Worm (Caenorhabditis elegans) whole organism, L1 larva: ENCODE data around the gene F45D3.4.

Experiments
- C04F5.9 ChIP-seq: sonication (generic microtip); optimal IDR thresholded peaks from 2 replicates; lab custom pipeline; 2016; ENCODE audit warnings: missing genetic modification characterization, missing compliant biosample characterization
- C16A3.4 ChIP-seq: fragments of 150-350 bp; optimal IDR thresholded peaks from 2 replicates; lab custom pipeline; 2014; ENCODE audit warnings: missing biosample characterization, missing genetic modification characterization
- C34B4.2 ChIP-seq: sonication (generic microtip); optimal IDR thresholded peaks from 2 replicates; lab custom pipeline; 2017; ENCODE audit warnings: mild to moderate bottlenecking, missing genetic modification characterization, missing compliant biosample characterization
- F16B12.6 ChIP-seq: fragments of 150-350 bp; optimal IDR thresholded peaks from 2 replicates; lab custom pipeline; 2014; ENCODE audit warnings: missing biosample characterization, missing genetic modification characterization
- Y116A8C.19 ChIP-seq: sonication (generic microtip); optimal IDR thresholded peaks from 2 replicates; lab custom pipeline; 2016; ENCODE audit warnings: missing compliant biosample characterization, missing genetic modification characterization, borderline replicate concordance
- aly-2 ChIP-seq: fragments of 150-350 bp; optimal IDR thresholded peaks from 2 replicates; lab custom pipeline; 2014; ENCODE audit warnings: missing biosample characterization, missing genetic modification characterization
- ama-1 ChIP-seq: fragments of 150-350 bp; optimal IDR thresholded peaks from 2 replicates; lab custom pipeline; 2014
- blmp-1 ChIP-seq: fragments of 150-350 bp; optimal IDR thresholded peaks from 2 replicates; lab custom pipeline; 2014; ENCODE audit warnings: missing biosample characterization, missing genetic modification characterization
- ceh-88 ChIP-seq: fragments of 200-800 bp; sonication (Bioruptor generic); IDR thresholded peaks from 2 replicates; pipeline ENCODE4 v1.3.6; 2022; ENCODE audit warnings: missing genetic modification characterization, missing compliant biosample characterization
- ceh-90 ChIP-seq: sonication (generic microtip); optimal IDR thresholded peaks from 2 replicates; lab custom pipeline; 2016; ENCODE audit warnings: missing genetic modification characterization, missing compliant biosample characterization
- ces-1 ChIP-seq: fragments of 150-350 bp; optimal IDR thresholded peaks from 2 replicates; lab custom pipeline; 2014; ENCODE audit warnings: missing biosample characterization, missing genetic modification reagents, missing genetic modification characterization
- dpl-1 ChIP-seq, 3 experiments: fragments of 150-350 bp in 2 of 3; sonication (generic microtip) in 1 of 3; optimal IDR thresholded peaks; 2 replicates each; lab custom pipeline; 2014 to 2017; ENCODE audit warnings: missing biosample characterization in 3 of 3, missing genetic modification characterization in 3 of 3, missing genetic modification reagents in 3 of 3
- dsc-1 ChIP-seq: sonication (generic microtip); optimal IDR thresholded peaks from 2 replicates; lab custom pipeline; 2016; ENCODE audit warnings: mild to moderate bottlenecking, missing genetic modification characterization, missing compliant biosample characterization
- efl-1 ChIP-seq, 4 experiments: fragments of 150-350 bp; optimal IDR thresholded peaks in 3 of 4; peaks in 1 of 4; 1 replicate in 1 of 4; 2 replicates in 3 of 4; lab custom pipeline; 2014; ENCODE audit warnings: missing biosample characterization in 2 of 4, missing genetic modification characterization in 2 of 4, missing genetic modification reagents in 2 of 4
- elt-3 ChIP-seq, 6 experiments: fragments of 150-350 bp in 1 of 6; sonication (generic microtip); optimal IDR thresholded peaks; 2 replicates each; lab custom pipeline; 2017 to 2018; ENCODE audit warnings: missing biosample characterization in 6 of 6, missing genetic modification characterization in 6 of 6, inconsistent platforms in 1 of 6
- hlh-17 ChIP-seq: fragments of 200-800 bp; sonication (Bioruptor generic); optimal IDR thresholded peaks from 2 replicates; lab custom pipeline; 2018; ENCODE audit warnings: missing genetic modification characterization, mild to moderate bottlenecking, missing compliant biosample characterization, moderate library complexity, borderline replicate concordance
- irx-1 ChIP-seq: sonication (generic microtip); optimal IDR thresholded peaks from 2 replicates; lab custom pipeline; 2016; ENCODE audit warnings: missing genetic modification characterization, missing compliant biosample characterization
- lin-13 ChIP-seq: fragments of 150-350 bp; optimal IDR thresholded peaks from 2 replicates; lab custom pipeline; 2014; ENCODE audit warnings: missing biosample characterization, missing genetic modification reagents, missing genetic modification characterization
- lin-14 ChIP-seq: fragments of 200-800 bp; sonication (Bioruptor generic); optimal IDR thresholded peaks from 2 replicates; lab custom pipeline; 2018; ENCODE audit warnings: mild to moderate bottlenecking, missing genetic modification characterization, moderate library complexity, missing compliant biosample characterization
- lin-15B ChIP-seq: fragments of 150-350 bp; sonication (generic microtip); optimal IDR thresholded peaks from 3 replicates; lab custom pipeline; 2014; ENCODE audit warnings: missing biosample characterization, missing genetic modification characterization
- lin-35 ChIP-seq, 2 experiments: fragments of 150-350 bp; optimal IDR thresholded peaks; 2 replicates each; lab custom pipeline; 2014; ENCODE audit warnings: missing biosample characterization in 2 of 2, missing genetic modification characterization in 2 of 2, missing genetic modification reagents in 2 of 2
- lsy-2 ChIP-seq, 2 experiments: fragments of 150-350 bp; optimal IDR thresholded peaks; 2 replicates each; lab custom pipeline; 2014; ENCODE audit warnings: missing biosample characterization in 2 of 2, missing genetic modification characterization in 2 of 2
- mdl-1 ChIP-seq, 2 experiments: fragments of 150-350 bp; optimal IDR thresholded peaks; 2 replicates each; lab custom pipeline; 2014 to 2017; ENCODE audit warnings: missing biosample characterization in 2 of 2, missing genetic modification characterization in 2 of 2, inconsistent platforms in 1 of 2
- mep-1 ChIP-seq: fragments of 150-350 bp; optimal IDR thresholded peaks from 2 replicates; lab custom pipeline; 2014; ENCODE audit warnings: missing biosample characterization, missing genetic modification characterization
- nhr-19 ChIP-seq: fragments of 200-800 bp; sonication (Bioruptor generic); conservative IDR thresholded peaks from 2 replicates; pipeline ENCODE4 v1.3.6; 2022; ENCODE audit warnings: missing genetic modification characterization, missing compliant biosample characterization
- nhr-20 ChIP-seq: sonication (generic microtip); optimal IDR thresholded peaks from 2 replicates; lab custom pipeline; 2016; ENCODE audit warnings: mild to moderate bottlenecking, missing genetic modification characterization, missing compliant biosample characterization
- nhr-237 ChIP-seq: fragments of 150-350 bp; optimal IDR thresholded peaks from 2 replicates; lab custom pipeline; 2014; ENCODE audit warnings: missing biosample characterization, missing genetic modification characterization
- nhr-47 ChIP-seq: sonication (generic microtip); optimal IDR thresholded peaks from 2 replicates; lab custom pipeline; 2016; ENCODE audit warnings: mild to moderate bottlenecking, missing genetic modification characterization, moderate library complexity, missing compliant biosample characterization
- nhr-71 ChIP-seq: sonication (generic microtip); optimal IDR thresholded peaks from 2 replicates; lab custom pipeline; 2016; ENCODE audit warnings: mild to moderate bottlenecking, missing genetic modification characterization, moderate library complexity, missing compliant biosample characterization
- nhr-77 ChIP-seq: fragments of 150-350 bp; optimal IDR thresholded peaks from 2 replicates; lab custom pipeline; 2014; ENCODE audit warnings: missing biosample characterization, missing genetic modification characterization
- nhr-84 ChIP-seq: sonication (generic microtip); optimal IDR thresholded peaks from 2 replicates; lab custom pipeline; 2017; ENCODE audit warnings: missing biosample characterization, missing genetic modification characterization
- nhr-85 ChIP-seq: sonication (generic microtip); peaks from one replicate; lab custom pipeline; 2016; ENCODE audit warnings: missing genetic modification characterization, inconsistent platforms, missing compliant biosample characterization
- nhr-90 ChIP-seq: sonication (generic microtip); optimal IDR thresholded peaks from 2 replicates; lab custom pipeline; 2016; ENCODE audit warnings: mild to moderate bottlenecking, missing genetic modification characterization, missing compliant biosample characterization; ENCODE audit not compliant: poor library complexity
- pax-3 ChIP-seq: fragments of 200-800 bp; sonication (Bioruptor generic); optimal IDR thresholded peaks from 2 replicates; lab custom pipeline; 2018; ENCODE audit warnings: mild to moderate bottlenecking, missing genetic modification characterization, moderate library complexity, missing compliant biosample characterization
- pqm-1 ChIP-seq: sonication (generic microtip); optimal IDR thresholded peaks from 3 replicates; lab custom pipeline; 2017; ENCODE audit warnings: missing biosample characterization, missing genetic modification characterization
- rnt-1 ChIP-seq: sonication (generic microtip); optimal IDR thresholded peaks from 2 replicates; lab custom pipeline; 2016; ENCODE audit warnings: mild to moderate bottlenecking, missing genetic modification characterization, moderate library complexity, missing compliant biosample characterization
- skn-1 ChIP-seq: fragments of 150-350 bp; optimal IDR thresholded peaks from 2 replicates; lab custom pipeline; 2014; ENCODE audit warnings: missing biosample characterization, missing genetic modification characterization
- snu-23 ChIP-seq: sonication (generic microtip); optimal IDR thresholded peaks from 2 replicates; lab custom pipeline; 2016; ENCODE audit warnings: missing genetic modification characterization, missing compliant biosample characterization
- sox-4 ChIP-seq: sonication (generic microtip); optimal IDR thresholded peaks from 2 replicates; lab custom pipeline; 2016; ENCODE audit warnings: missing genetic modification characterization, missing compliant biosample characterization
- tbx-2 ChIP-seq: sonication (generic microtip); optimal IDR thresholded peaks from 2 replicates; lab custom pipeline; 2016; ENCODE audit warnings: missing genetic modification characterization, missing compliant biosample characterization
- xbp-1 ChIP-seq: sonication (generic microtip); optimal IDR thresholded peaks from 2 replicates; lab custom pipeline; 2016; ENCODE audit warnings: missing genetic modification characterization, missing compliant biosample characterization
- zag-1 ChIP-seq: fragments of 150-350 bp; optimal IDR thresholded peaks from 2 replicates; lab custom pipeline; 2014; ENCODE audit warnings: missing biosample characterization, missing genetic modification characterization
- ztf-11 ChIP-seq, 2 experiments: sonication (generic microtip); optimal IDR thresholded peaks; 2 replicates each; lab custom pipeline; 2016 to 2017; ENCODE audit warnings: missing genetic modification characterization in 2 of 2, missing biosample characterization in 1 of 2, missing compliant biosample characterization in 1 of 2
- ztf-4 ChIP-seq: fragments of 150-350 bp; optimal IDR thresholded peaks from 2 replicates; lab custom pipeline; 2014; ENCODE audit warnings: missing biosample characterization, missing genetic modification characterization

F45D3.4 gene

ce11 chrV:12550755-12551154 is 2.2 kb downstream of the F45D3.4 start:
- TF ChIP-seq skn-1 (tag; lab: Kevin White, UChicago) = no peak
- no peak for TF ChIP-seq aly-2 (tag; lab: Kevin White, UChicago)
- TF ChIP-seq efl-1 (optimal IDR thresholded peaks at IDR 0.05; lab: Kevin White, UChicago) = no peak
- TF ChIP-seq efl-1 (GFP tag; optimal IDR thresholded peaks at IDR 0.05 in 1 of 2; lab: Kevin White, UChicago) = no peak
- TF ChIP-seq nhr-77 (tag; lab: Kevin White, UChicago) = no peak
- TF ChIP-seq dsc-1 (tag; lab: Kevin White, UChicago) = peak; percentile 86
- peak; percentile 70 for TF ChIP-seq blmp-1 (tag; lab: Kevin White, UChicago)
- TF ChIP-seq ztf-11 (tag; optimal IDR thresholded peaks at IDR 0.05; lab: Kevin White, UChicago) = no peak
- TF ChIP-seq nhr-47 (tag; lab: Kevin White, UChicago) = peak; percentile 26
- TF ChIP-seq F16B12.6 (tag; lab: Kevin White, UChicago) = no peak
- TF ChIP-seq nhr-237 (tag; lab: Kevin White, UChicago) = no peak
- TF ChIP-seq ceh-88 (GFP tag; lab: Robert Waterston, UW) = no peak
- TF ChIP-seq xbp-1 (tag; lab: Kevin White, UChicago) = no peak
- peak; percentile 43 for TF ChIP-seq pax-3
- no peak for TF ChIP-seq irx-1 (tag; lab: Kevin White, UChicago)
- TF ChIP-seq rnt-1 (tag; lab: Kevin White, UChicago) = no peak
- TF ChIP-seq nhr-84 = no peak
- TF ChIP-seq snu-23 (GFP tag; lab: Kevin White, UChicago) = peak; percentile 14
- peak; percentile 16 for TF ChIP-seq nhr-85
- TF ChIP-seq elt-3 (tag; optimal IDR thresholded peaks at IDR 0.05; lab: Kevin White, UChicago) = peak in 1 of 6 experiments; percentile 12
- TF ChIP-seq ces-1 (GFP tag; lab: Kevin White, UChicago) = no peak
- no peak for TF ChIP-seq C04F5.9 (tag; lab: Kevin White, UChicago)
- TF ChIP-seq, all 84 proteins: peak for 7

- TF ChIP-seq xbp-1 (tag; lab: Kevin White, UChicago) = no peak
- peak in 3 of 6 experiments; percentile 1 to 32 (median 8) for TF ChIP-seq elt-3 (tag; optimal IDR thresholded peaks at IDR 0.05; lab: Kevin White, UChicago)
- TF ChIP-seq ama-1 (lab: Kevin White, UChicago) = peak; percentile 90
- TF ChIP-seq mdl-1 (tag; optimal IDR thresholded peaks at IDR 0.05; lab: Kevin White, UChicago) = peak in 1 of 2 experiments; percentile 30
- TF ChIP-seq ztf-4 (tag; lab: Kevin White, UChicago) = peak; percentile 47
- TF ChIP-seq lin-13 (GFP tag; lab: Kevin White, UChicago) = no peak
- TF ChIP-seq zag-1 (tag; lab: Kevin White, UChicago) = no peak
- peak; percentile 8 for TF ChIP-seq rnt-1 (tag; lab: Kevin White, UChicago)
- no peak for TF ChIP-seq nhr-47 (tag; lab: Kevin White, UChicago)
- no peak for TF ChIP-seq pqm-1 (tag; lab: Kevin White, UChicago)
- no peak for TF ChIP-seq lin-15B (tag; lab: Kevin White, UChicago)
- no peak for TF ChIP-seq efl-1 (optimal IDR thresholded peaks at IDR 0.05; lab: Kevin White, UChicago)
- peak in 1 of 2 experiments; percentile 85 for TF ChIP-seq efl-1 (GFP tag; optimal IDR thresholded peaks at IDR 0.05 in 1 of 2; lab: Kevin White, UChicago)
- no peak for TF ChIP-seq hlh-17 (GFP tag; lab: Kevin White, UChicago)
- peak; percentile 34 for TF ChIP-seq nhr-90
- TF ChIP-seq C34B4.2 (tag; lab: Kevin White, UChicago) = no peak
- TF ChIP-seq sox-4 (tag; lab: Kevin White, UChicago) = no peak
- TF ChIP-seq snu-23 (GFP tag; lab: Kevin White, UChicago) = peak; percentile 3
- peak in 1 of 2 experiments; percentile 38 for TF ChIP-seq lsy-2 (tag; optimal IDR thresholded peaks at IDR 0.05; lab: Kevin White, UChicago)
- TF ChIP-seq blmp-1 (tag; lab: Kevin White, UChicago) = peak; percentile 65
- peak; percentile 54 for TF ChIP-seq nhr-71
- TF ChIP-seq Y116A8C.19 (tag; lab: Kevin White, UChicago) = no peak
- peak; percentile 42 for TF ChIP-seq tbx-2 (tag; lab: Kevin White, UChicago)
- TF ChIP-seq mep-1 (tag; lab: Kevin White, UChicago) = peak; percentile 4
- peak; percentile 46 for TF ChIP-seq nhr-85
- no peak for TF ChIP-seq C16A3.4 (tag; lab: Kevin White, UChicago)
- TF ChIP-seq nhr-84 = no peak
- peak; percentile 60 for TF ChIP-seq nhr-20 (tag; lab: Kevin White, UChicago)
- peak in 1 of 2 experiments; percentile 18 for TF ChIP-seq lin-35 (GFP tag; optimal IDR thresholded peaks at IDR 0.05; lab: Kevin White, UChicago)
- peak; percentile 46 for TF ChIP-seq lin-14 (GFP tag; lab: Kevin White, UChicago)
- TF ChIP-seq dsc-1 (tag; lab: Kevin White, UChicago) = peak; percentile 18
- no peak for TF ChIP-seq ceh-90
- no peak for TF ChIP-seq dpl-1 (GFP tag; optimal IDR thresholded peaks at IDR 0.05; lab: Kevin White, UChicago)
- TF ChIP-seq nhr-19 (GFP tag; lab: Robert Waterston, UW) = peak; percentile 25
- TF ChIP-seq, all 84 proteins: peak for 19
Measured at ce11 chrV:12550036-12550626, 2.9 kb downstream of the F45D3.4 start, which contains the start of gene F45D3.3. Gene F45D3.3 (minus strand): TSS chrV:12550385.
